Worm (Caenorhabditis elegans) whole organism, young adult: ENCODE results near the gene ndab-2.

Experiments
- B0019.2 ChIP-seq: fragments of 200-800 bp; sonication (Bioruptor generic); conservative IDR thresholded peaks from 2 replicates; pipeline ENCODE4 v1.3.6; 2022; ENCODE audit warnings: missing genetic modification reagents, missing genetic modification characterization, missing compliant biosample characterization
- C06A6.2 ChIP-seq: fragments of 200-800 bp; sonication (Bioruptor generic); conservative IDR thresholded peaks from 2 replicates; pipeline ENCODE4 v1.3.6; 2022; ENCODE audit warnings: missing genetic modification characterization, missing compliant biosample characterization
- D2030.7 ChIP-seq: fragments of 200-800 bp; sonication (Bioruptor generic); IDR thresholded peaks from 2 replicates; pipeline ENCODE4 v1.3.6; 2022; ENCODE audit warnings: missing genetic modification reagents, missing genetic modification characterization, missing compliant biosample characterization
- F23B12.7 ChIP-seq: sonication (generic microtip); optimal IDR thresholded peaks from 2 replicates; lab custom pipeline; 2017; ENCODE audit warnings: missing genetic modification characterization, mild to moderate bottlenecking, missing compliant biosample characterization, antibody characterized with exemption, moderate library complexity; ENCODE audit not compliant: insufficient read depth
- F33H1.4 ChIP-seq: fragments of 200-800 bp; sonication (Bioruptor generic); IDR thresholded peaks from 2 replicates; pipeline ENCODE4 v1.3.6; 2022; ENCODE audit warnings: missing genetic modification reagents, missing genetic modification characterization, missing compliant biosample characterization
- F55B11.4 ChIP-seq: sonication (generic microtip); optimal IDR thresholded peaks from 2 replicates; lab custom pipeline; 2016; ENCODE audit warnings: missing compliant biosample characterization, missing genetic modification characterization, borderline replicate concordance; ENCODE audit not compliant: insufficient read depth
- K12H6.12 ChIP-seq: fragments of 200-800 bp; sonication (Bioruptor generic); optimal IDR thresholded peaks from 2 replicates; lab custom pipeline; 2018; ENCODE audit warnings: mild to moderate bottlenecking, missing genetic modification characterization, missing compliant biosample characterization
- Y53G8AR.9 ChIP-seq: fragments of 200-800 bp; sonication (Bioruptor generic); conservative IDR thresholded peaks from 2 replicates; pipeline ENCODE4 v1.3.6; 2022; ENCODE audit warnings: missing genetic modification reagents, missing genetic modification characterization, missing compliant biosample characterization
- Y56A3A.18 ChIP-seq: fragments of 200-800 bp; sonication (Bioruptor generic); IDR thresholded peaks from 2 replicates; pipeline ENCODE4 v1.3.6; 2022; ENCODE audit warnings: missing genetic modification reagents, missing genetic modification characterization, missing compliant biosample characterization
- Y95B8A.8 ChIP-seq: fragments of 200-800 bp; sonication (Bioruptor generic); IDR thresholded peaks from 2 replicates; pipeline ENCODE4 v1.3.6; 2022; ENCODE audit warnings: missing genetic modification reagents, missing genetic modification characterization, missing compliant biosample characterization
- ZK185.1 ChIP-seq: sonication (generic microtip); optimal IDR thresholded peaks from 2 replicates; lab custom pipeline; 2016; ENCODE audit warnings: mild to moderate bottlenecking, missing genetic modification characterization, missing compliant biosample characterization; ENCODE audit not compliant: poor library complexity, severe bottlenecking
- aptf-3 ChIP-seq: fragments of 200-800 bp; sonication (Bioruptor generic); IDR thresholded peaks from 2 replicates; pipeline ENCODE4 v1.3.6; 2022; ENCODE audit warnings: missing genetic modification characterization, missing compliant biosample characterization
- attf-5 ChIP-seq: fragments of 200-800 bp; sonication (Bioruptor generic); optimal IDR thresholded peaks from 2 replicates; lab custom pipeline; 2018; ENCODE audit warnings: mild to moderate bottlenecking, missing genetic modification characterization, missing compliant biosample characterization
- bed-2 ChIP-seq: fragments of 200-800 bp; sonication (Bioruptor generic); IDR thresholded peaks from 2 replicates; pipeline ENCODE4 v1.3.6; 2022; ENCODE audit warnings: missing genetic modification reagents, missing genetic modification characterization, missing compliant biosample characterization
- ceh-100 ChIP-seq: fragments of 200-800 bp; sonication (Bioruptor generic); IDR thresholded peaks from 2 replicates; pipeline ENCODE4 v1.3.6; 2022; ENCODE audit warnings: missing genetic modification reagents, missing genetic modification characterization, missing compliant biosample characterization
- ceh-27 ChIP-seq: fragments of 200-800 bp; sonication (Bioruptor generic); optimal IDR thresholded peaks from 2 replicates; lab custom pipeline; 2018; ENCODE audit warnings: mild to moderate bottlenecking, missing genetic modification characterization, moderate library complexity, missing compliant biosample characterization
- ceh-79 ChIP-seq: sonication (generic microtip); optimal IDR thresholded peaks from 2 replicates; lab custom pipeline; 2017; ENCODE audit warnings: mild to moderate bottlenecking, missing genetic modification characterization, missing compliant biosample characterization
- ceh-91 ChIP-seq: fragments of 200-800 bp; sonication (Bioruptor generic); IDR thresholded peaks from 2 replicates; pipeline ENCODE4 v1.3.6; 2022; ENCODE audit warnings: missing genetic modification reagents, missing genetic modification characterization, missing compliant biosample characterization
- dox-1 ChIP-seq: fragments of 200-800 bp; sonication (Bioruptor generic); IDR thresholded peaks from 2 replicates; pipeline ENCODE4 v1.3.6; 2022; ENCODE audit warnings: missing genetic modification reagents, missing genetic modification characterization, missing compliant biosample characterization
- dpl-1 ChIP-seq: fragments of 150-350 bp; optimal IDR thresholded peaks from 2 replicates; lab custom pipeline; 2014; ENCODE audit warnings: missing biosample characterization, missing genetic modification reagents, missing genetic modification characterization
- efl-1 ChIP-seq: fragments of 150-350 bp; optimal IDR thresholded peaks from 2 replicates; lab custom pipeline; 2014; ENCODE audit warnings: missing biosample characterization, missing genetic modification reagents, missing genetic modification characterization
- him-1 ChIP-seq: sonication (generic microtip); optimal IDR thresholded peaks from 2 replicates; lab custom pipeline; 2016; ENCODE audit warnings: missing genotype, missing genetic modification reagents, missing genetic modification characterization, missing compliant biosample characterization
- hmg-1.2 ChIP-seq: fragments of 200-800 bp; sonication (Bioruptor generic); IDR thresholded peaks from 2 replicates; pipeline ENCODE4 v1.3.6; 2022; ENCODE audit warnings: missing genetic modification reagents, missing genetic modification characterization, missing compliant biosample characterization
- lin-40 ChIP-seq: sonication (generic microtip); optimal IDR thresholded peaks from 2 replicates; lab custom pipeline; 2016; ENCODE audit warnings: missing genetic modification characterization, mild to moderate bottlenecking, missing compliant biosample characterization, missing genotype, missing genetic modification reagents
- lin-54 ChIP-seq: fragments of 200-800 bp; sonication (Bioruptor generic); optimal IDR thresholded peaks from 2 replicates; lab custom pipeline; 2018; ENCODE audit warnings: mild to moderate bottlenecking, missing genetic modification characterization, missing compliant biosample characterization
- lsl-1 ChIP-seq: fragments of 200-800 bp; sonication (Bioruptor generic); optimal IDR thresholded peaks from 2 replicates; lab custom pipeline; 2018; ENCODE audit warnings: mild to moderate bottlenecking, missing genetic modification characterization, moderate library complexity, missing compliant biosample characterization
- madf-10 ChIP-seq: sonication (generic microtip); optimal IDR thresholded peaks from 2 replicates; lab custom pipeline; 2016; ENCODE audit warnings: mild to moderate bottlenecking, missing genetic modification characterization, missing compliant biosample characterization
- madf-6 ChIP-seq: fragments of 200-800 bp; sonication (Bioruptor generic); IDR thresholded peaks from 2 replicates; pipeline ENCODE4 v1.3.6; 2022; ENCODE audit warnings: missing genetic modification reagents, missing genetic modification characterization, missing compliant biosample characterization
- madf-8 ChIP-seq: fragments of 200-800 bp; sonication (Bioruptor generic); conservative IDR thresholded peaks from 2 replicates; pipeline ENCODE4 v1.3.6; 2022; ENCODE audit warnings: missing genetic modification reagents, missing genetic modification characterization, missing compliant biosample characterization
- mcd-1 ChIP-seq: fragments of 200-800 bp; sonication (Bioruptor generic); IDR thresholded peaks from 2 replicates; pipeline ENCODE4 v1.3.6; 2022; ENCODE audit warnings: missing genetic modification reagents, missing genetic modification characterization, missing compliant biosample characterization
- nfya-2 ChIP-seq: fragments of 200-800 bp; sonication (Bioruptor generic); IDR thresholded peaks from 2 replicates; pipeline ENCODE4 v1.3.6; 2022; ENCODE audit warnings: missing genetic modification reagents, missing genetic modification characterization, missing compliant biosample characterization
- nfyb-1 ChIP-seq: fragments of 200-800 bp; sonication (Bioruptor generic); IDR thresholded peaks from 2 replicates; pipeline ENCODE4 v1.3.6; 2022; ENCODE audit warnings: missing genetic modification reagents, missing genetic modification characterization, missing compliant biosample characterization
- nhr-120 ChIP-seq: fragments of 200-800 bp; sonication (Bioruptor generic); IDR thresholded peaks from 2 replicates; pipeline ENCODE4 v1.3.6; 2022; ENCODE audit warnings: missing genetic modification characterization, missing compliant biosample characterization
- nhr-179 ChIP-seq: sonication (generic microtip); optimal IDR thresholded peaks from 2 replicates; lab custom pipeline; 2016; ENCODE audit warnings: mild to moderate bottlenecking, missing genetic modification characterization, missing compliant biosample characterization
- nhr-27 ChIP-seq: fragments of 200-800 bp; sonication (Bioruptor generic); optimal IDR thresholded peaks from 2 replicates; lab custom pipeline; 2018; ENCODE audit warnings: mild to moderate bottlenecking, missing genetic modification characterization, moderate library complexity, missing compliant biosample characterization
- pbrm-1 ChIP-seq: fragments of 200-800 bp; sonication (Bioruptor generic); IDR thresholded peaks from 2 replicates; pipeline ENCODE4 v1.3.6; 2022; ENCODE audit warnings: missing genetic modification reagents, missing genetic modification characterization, missing compliant biosample characterization
- rec-8 ChIP-seq, 2 experiments: sonication (generic microtip); optimal IDR thresholded peaks; 2 replicates each; lab custom pipeline; 2016; ENCODE audit warnings: mild to moderate bottlenecking in 2 of 2, missing genetic modification characterization in 2 of 2, missing genetic modification reagents in 2 of 2, missing genotype in 2 of 2, missing biosample characterization in 1 of 2, missing compliant biosample characterization in 1 of 2, moderate library complexity in 1 of 2
- rpc-1 ChIP-seq, 2 experiments: fragments of 150-350 bp in 1 of 2; sonication (generic microtip) in 1 of 2; optimal IDR thresholded peaks; 2 replicates each; lab custom pipeline; 2014 to 2018; ENCODE audit warnings: missing biosample characterization in 1 of 2, missing genetic modification characterization in 1 of 2, missing genetic modification reagents in 1 of 2, missing genotype in 1 of 2
- sea-2 ChIP-seq: fragments of 200-800 bp; sonication (Bioruptor generic); IDR thresholded peaks from 2 replicates; pipeline ENCODE4 v1.3.6; 2022; ENCODE audit warnings: missing genetic modification characterization, missing compliant biosample characterization
- snpc-1.3 ChIP-seq: sonication (generic microtip); optimal IDR thresholded peaks from 2 replicates; lab custom pipeline; 2017; ENCODE audit warnings: missing genetic modification characterization, mild to moderate bottlenecking, missing compliant biosample characterization, antibody characterized with exemption, moderate library complexity, missing genotype, missing genetic modification reagents; ENCODE audit not compliant: insufficient read depth
- snpc-4 ChIP-seq, 5 experiments: fragments of 150-350 bp in 1 of 5; sonication (generic microtip) in 4 of 5; optimal IDR thresholded peaks; 2 replicates each; lab custom pipeline; 2014 to 2018; ENCODE audit warnings: missing genetic modification characterization in 5 of 5, missing biosample characterization in 3 of 5, antibody characterized with exemption in 2 of 5, mild to moderate bottlenecking in 2 of 5, missing compliant biosample characterization in 2 of 5, missing genotype in 2 of 5, moderate library complexity in 2 of 5, missing genetic modification reagents in 1 of 5
- tbp1 ChIP-seq: fragments of 200-800 bp; sonication (Bioruptor generic); optimal IDR thresholded peaks from 2 replicates; lab custom pipeline; 2018; ENCODE audit warnings: mild to moderate bottlenecking, missing genetic modification characterization, missing compliant biosample characterization
- xnd-1 ChIP-seq: sonication (generic microtip); optimal IDR thresholded peaks from 2 replicates; lab custom pipeline; 2016; ENCODE audit warnings: missing genotype, missing genetic modification reagents, missing genetic modification characterization, missing compliant biosample characterization
- zfh-2 ChIP-seq: fragments of 200-800 bp; sonication (Bioruptor generic); conservative IDR thresholded peaks from 2 replicates; pipeline ENCODE4 v1.3.6; 2022; ENCODE audit warnings: missing genetic modification reagents, missing genetic modification characterization, missing compliant biosample characterization
- ztf-18 ChIP-seq: sonication (generic microtip); optimal IDR thresholded peaks from 2 replicates; lab custom pipeline; 2016; ENCODE audit warnings: missing genotype, mild to moderate bottlenecking, missing genetic modification characterization, missing compliant biosample characterization
- ztf-28 ChIP-seq: fragments of 200-800 bp; sonication (Bioruptor generic); IDR thresholded peaks from 2 replicates; pipeline ENCODE4 v1.3.6; 2022; ENCODE audit warnings: missing genetic modification reagents, missing genetic modification characterization, missing compliant biosample characterization

The ndab-2 gene

DNA sequence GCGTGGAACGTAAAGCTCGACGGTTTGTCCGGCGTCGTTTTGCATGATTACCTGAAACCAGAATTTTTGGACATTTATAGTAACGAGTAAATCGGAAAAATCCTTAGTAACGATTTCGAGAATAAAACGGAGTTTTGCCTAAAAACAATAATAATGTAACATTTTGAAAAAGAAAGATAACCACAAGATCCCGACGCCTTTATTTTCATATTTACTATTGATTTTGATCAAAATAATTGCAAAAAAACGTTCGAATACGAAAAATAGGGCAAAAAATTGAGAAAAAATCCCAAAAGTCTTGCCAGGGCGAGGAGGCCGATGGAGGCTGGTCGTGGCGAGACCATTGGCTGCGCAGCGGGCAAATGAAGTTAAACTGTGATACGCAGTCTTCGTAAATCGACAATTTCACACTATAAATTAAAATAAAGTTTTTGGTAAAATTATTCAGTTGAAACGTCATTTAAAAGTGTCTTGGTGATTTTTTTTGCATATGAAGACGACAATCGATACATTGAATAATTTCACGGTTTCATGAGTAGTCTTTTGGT, 9.1 kb downstream of the ndab-2 start, which contains the start of gene rps-21:
TSS of gene rps-21 (minus strand) at position 51 of the 548 bp plus-strand sequence.
- TF ChIP-seq nhr-120 (GFP tag; lab: Robert Waterston, UW) = no peak
- no peak for TF ChIP-seq sea-2
- TF ChIP-seq ceh-91 (GFP tag; lab: Robert Waterston, UW) = peak; percentile 21; the same call in 1 of the 2 replicates
- peak; percentile 53 for TF ChIP-seq ztf-18
- 0 out of 2 replicates have a peak, but pooled peaks have one; percentile 25 for TF ChIP-seq D2030.7 (GFP tag; lab: Robert Waterston, UW)
- TF ChIP-seq snpc-1.3 (tag; lab: Kevin White, UChicago) = peak; percentile 26
- no peak for TF ChIP-seq F55B11.4 (tag; lab: Kevin White, UChicago)
- TF ChIP-seq aptf-3 (GFP tag; lab: Robert Waterston, UW) = no peak
- TF ChIP-seq him-1 (tag; lab: Kevin White, UChicago) = no peak
- no peak for TF ChIP-seq rpc-1 (optimal IDR thresholded peaks at IDR 0.05; lab: Kevin White, UChicago)
- no peak for TF ChIP-seq rpc-1 (tag; optimal IDR thresholded peaks at IDR 0.05; lab: Kevin White, UChicago)
- TF ChIP-seq B0019.2 = 0 out of 2 replicates have a peak, but pooled peaks have one; percentile 47
- TF ChIP-seq lsl-1 (GFP tag; lab: Kevin White, UChicago) = peak; percentile 21
- peak; percentile 67 for TF ChIP-seq lin-54 (GFP tag; lab: Kevin White, UChicago)
- TF ChIP-seq zfh-2 = no peak
- TF ChIP-seq madf-6 (GFP tag; lab: Robert Waterston, UW) = peak; percentile 59
- peak; percentile 42 for TF ChIP-seq efl-1 (GFP tag; lab: Kevin White, UChicago)
- no peak for TF ChIP-seq rec-8 (tag; optimal IDR thresholded peaks at IDR 0.05; lab: Kevin White, UChicago)
- TF ChIP-seq ceh-27 (GFP tag; lab: Kevin White, UChicago) = peak; percentile 43
- TF ChIP-seq Y95B8A.8 = peak; percentile 67; the same call in 1 of the 2 replicates
- TF ChIP-seq lin-40 (tag; lab: Kevin White, UChicago) = peak; percentile 49
- no peak for TF ChIP-seq nhr-27 (tag; lab: Kevin White, UChicago)
- peak; percentile 21 for TF ChIP-seq K12H6.12 (tag; lab: Kevin White, UChicago)
- TF ChIP-seq pbrm-1 (GFP tag; lab: Robert Waterston, UW) = peak; percentile 77
- TF ChIP-seq nhr-179 (tag; lab: Kevin White, UChicago) = no peak
- TF ChIP-seq nfya-2 (GFP tag; lab: Robert Waterston, UW) = no peak
- TF ChIP-seq ceh-79 (tag; lab: Kevin White, UChicago) = no peak
- 0 out of 2 replicates have a peak, but pooled peaks have one; percentile 14 for TF ChIP-seq Y53G8AR.9 (GFP tag; lab: Robert Waterston, UW)
- peak; percentile 77 for TF ChIP-seq mcd-1
- peak; percentile 51 for TF ChIP-seq dpl-1 (GFP tag; lab: Kevin White, UChicago)
- no peak for TF ChIP-seq Y56A3A.18
- no peak for TF ChIP-seq xnd-1
- peak; percentile 22 for TF ChIP-seq madf-10 (tag; lab: Kevin White, UChicago)
- TF ChIP-seq F23B12.7 (tag; lab: Kevin White, UChicago) = peak; percentile 88
- no peak for TF ChIP-seq C06A6.2 (GFP tag; lab: Robert Waterston, UW)
- TF ChIP-seq ceh-100 = peak; percentile 46; the same call in 1 of the 2 replicates
- TF ChIP-seq ZK185.1 (tag; lab: Kevin White, UChicago) = no peak
- TF ChIP-seq dox-1 = peak; percentile 49; the same call in 1 of the 2 replicates
- peak; percentile 30; the same call in 1 of the 2 replicates for TF ChIP-seq nfyb-1
- peak; percentile 94 for TF ChIP-seq F33H1.4 (GFP tag; lab: Robert Waterston, UW)
- peak; percentile 47 for TF ChIP-seq tbp1 (GFP tag; lab: Kevin White, UChicago)
- peak; percentile 62 for TF ChIP-seq attf-5 (GFP tag; lab: Kevin White, UChicago)
- no peak for TF ChIP-seq ztf-28 (GFP tag; lab: Robert Waterston, UW)
- peak; percentile 18 for TF ChIP-seq snpc-4 (GFP tag; optimal IDR thresholded peaks at IDR 0.05; lab: Kevin White, UChicago)
- peak; percentile 23 to 56 (median 42) for TF ChIP-seq snpc-4 (tag; optimal IDR thresholded peaks at IDR 0.05; lab: Kevin White, UChicago)
- no peak for TF ChIP-seq bed-2 (GFP tag; lab: Robert Waterston, UW)
- no peak for TF ChIP-seq madf-8 (GFP tag; lab: Robert Waterston, UW)
- peak; percentile 89 for TF ChIP-seq hmg-1.2 (GFP tag; lab: Robert Waterston, UW)
